Worm (Caenorhabditis elegans) whole organism, late embryonic: ENCODE results near the gene K09D9.14.

Experiments
- ama-1 ChIP-seq: fragments of 150-350 bp; optimal IDR thresholded peaks from 2 replicates; lab custom pipeline; 2014
- ceh-18 ChIP-seq: sonication (generic microtip); optimal IDR thresholded peaks from 2 replicates; lab custom pipeline; 2016; ENCODE audit warnings: missing genetic modification characterization, missing compliant biosample characterization
- fkh-10 ChIP-seq: fragments of 150-350 bp; optimal IDR thresholded peaks from 2 replicates; lab custom pipeline; 2014; ENCODE audit warnings: missing biosample characterization, missing genetic modification reagents, missing genetic modification characterization
- lin-11 ChIP-seq: fragments of 200-800 bp; sonication (Bioruptor generic); optimal IDR thresholded peaks from 2 replicates; lab custom pipeline; 2018; ENCODE audit warnings: mild to moderate bottlenecking, missing genetic modification characterization, missing compliant biosample characterization
- sox-4 ChIP-seq: sonication (generic microtip); optimal IDR thresholded peaks from 2 replicates; lab custom pipeline; 2017; ENCODE audit warnings: mild to moderate bottlenecking, missing genetic modification characterization, inconsistent platforms, missing compliant biosample characterization
- ztf-16 ChIP-seq: sonication (generic microtip); optimal IDR thresholded peaks from 2 replicates; lab custom pipeline; 2017; ENCODE audit warnings: missing genetic modification characterization, missing compliant biosample characterization

- no peak for TF ChIP-seq fkh-10 (GFP tag; lab: Kevin White, UChicago)
- no peak for TF ChIP-seq sox-4 (tag; lab: Kevin White, UChicago)
- no peak for TF ChIP-seq ceh-18 (tag; lab: Kevin White, UChicago)
- no peak for TF ChIP-seq ztf-16
- TF ChIP-seq ama-1 (lab: Kevin White, UChicago) = no peak
- no peak for TF ChIP-seq lin-11
These were observed 44.7 kb downstream of the K09D9.14 start, which contains the start of gene str-83 for ce11 chrV:3976964-3977363.
